Fruit fly (Drosophila melanogaster): ENCODE measurements around the gene Nrt.

The Nrt gene

DNA sequence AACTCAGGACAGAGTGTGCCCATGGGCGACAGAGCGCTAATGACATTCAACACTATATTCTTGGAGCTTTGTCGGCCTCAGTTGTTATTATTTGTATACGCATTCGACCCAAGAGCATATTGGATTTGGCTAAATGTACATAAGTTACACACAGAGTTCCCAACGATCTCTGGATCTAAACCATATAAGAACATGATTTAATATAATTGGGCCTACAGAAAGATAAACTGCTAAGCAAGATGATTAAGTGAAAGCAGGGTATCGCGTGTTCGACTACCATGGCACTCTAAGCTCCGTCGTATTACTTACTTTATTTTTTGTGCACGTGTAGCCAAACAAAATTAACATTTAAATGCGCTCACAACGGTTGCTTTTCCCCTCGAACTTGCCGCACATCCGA, 5.6 kb upstream of the Nrt start (continued):
- TF ChIP-seq peb (GFP tag; IDR thresholded peaks at IDR 0.05), result no peak
- no peak for TF ChIP-seq Dip3 (GFP tag; optimal IDR thresholded peaks at IDR 0.05)
- TF ChIP-seq pros (GFP tag; optimal IDR thresholded peaks at IDR 0.05), result no peak
- peak; percentile 12 for TF ChIP-seq CG30431 (GFP tag; optimal IDR thresholded peaks at IDR 0.05)
- peak; percentile 35 for TF ChIP-seq lilli (GFP tag; optimal IDR thresholded peaks at IDR 0.05)
- TF ChIP-seq Ptx1 (GFP tag; IDR thresholded peaks at IDR 0.05), result peak; percentile 43; the same call in 1 of the 2 replicates
- TF ChIP-seq CG17361 (GFP tag; IDR thresholded peaks at IDR 0.05), result no peak
- TF ChIP-seq CG14710 (tag; optimal IDR thresholded peaks at IDR 0.05), result peak; percentile 9
- no peak for TF ChIP-seq scrt (GFP tag; optimal IDR thresholded peaks at IDR 0.05)
- no peak for TF ChIP-seq CG7786 (GFP tag; optimal IDR thresholded peaks at IDR 0.05)
- no peak for TF ChIP-seq tin (GFP tag; optimal IDR thresholded peaks at IDR 0.05)
- TF ChIP-seq zfh2 (GFP tag; optimal IDR thresholded peaks at IDR 0.05), result no peak
- peak; percentile 28 for TF ChIP-seq NfI (GFP tag; optimal IDR thresholded peaks at IDR 0.05)
- peak; percentile 59 for TF ChIP-seq CG10979 (tag; optimal IDR thresholded peaks at IDR 0.05)
- peak; percentile 47 for TF ChIP-seq CG12391 (tag; optimal IDR thresholded peaks at IDR 0.05)
- no peak for TF ChIP-seq CG8478 (optimal IDR thresholded peaks at IDR 0.05)
- TF ChIP-seq Ets97D (GFP tag; optimal IDR thresholded peaks at IDR 0.05), result no peak
- no peak for TF ChIP-seq Jarid2 (GFP tag; optimal IDR thresholded peaks at IDR 0.05)
- peak; percentile 0 for TF ChIP-seq CG12659 (GFP tag; optimal IDR thresholded peaks at IDR 0.05)
- no peak for TF ChIP-seq CG11696 (GFP tag; IDR thresholded peaks at IDR 0.05)
- TF ChIP-seq CG31441 (GFP tag; IDR thresholded peaks at IDR 0.05), result peak; percentile 55
- no peak for TF ChIP-seq Hand (GFP tag; optimal IDR thresholded peaks at IDR 0.05)
- TF ChIP-seq CG6813 (GFP tag; optimal IDR thresholded peaks at IDR 0.05), result no peak
- no peak for TF ChIP-seq dimm (GFP tag; IDR thresholded peaks at IDR 0.05)
- TF ChIP-seq Fer3 (tag; optimal IDR thresholded peaks at IDR 0.05), result peak; percentile 5
- peak; percentile 46 for TF ChIP-seq H2.0 (GFP tag; IDR thresholded peaks at IDR 0.05)
- TF ChIP-seq CG9876 (GFP tag; optimal IDR thresholded peaks at IDR 0.05), result no peak
- TF ChIP-seq Scr (GFP tag; IDR thresholded peaks at IDR 0.05; ENCODE audit: partially characterized antibody), result no peak
- peak; percentile 48; the same call in 1 of the 2 replicates for TF ChIP-seq lmd (GFP tag; IDR thresholded peaks at IDR 0.05)
- TF ChIP-seq sima (GFP tag; optimal IDR thresholded peaks at IDR 0.05), result no peak
- no peak for TF ChIP-seq CG6272 (GFP tag; IDR thresholded peaks at IDR 0.05)
- no peak for TF ChIP-seq btn (GFP tag; optimal IDR thresholded peaks at IDR 0.05)
- no peak for TF ChIP-seq Camta (GFP tag; optimal IDR thresholded peaks at IDR 0.05)
- no peak for TF ChIP-seq Gug (GFP tag; IDR thresholded peaks at IDR 0.05)
- no peak for TF ChIP-seq abd-A (tag; optimal IDR thresholded peaks at IDR 0.05)
- TF ChIP-seq CG4854 (GFP tag; optimal IDR thresholded peaks at IDR 0.05), result no peak
- TF ChIP-seq HLH3B (GFP tag; IDR thresholded peaks at IDR 0.05), result no peak
- TF ChIP-seq gfzf (GFP tag; optimal IDR thresholded peaks at IDR 0.05), result no peak
- no peak for TF ChIP-seq ro (GFP tag; IDR thresholded peaks at IDR 0.05)
- TF ChIP-seq tll (GFP tag; optimal IDR thresholded peaks at IDR 0.05), result no peak
- no peak for TF ChIP-seq unc-4 (GFP tag; IDR thresholded peaks at IDR 0.05; ENCODE audit: partially characterized antibody)
- peak; percentile 26 for TF ChIP-seq CG8924 (tag; optimal IDR thresholded peaks at IDR 0.05)
- TF ChIP-seq PHDP (tag; optimal IDR thresholded peaks at IDR 0.05), result peak; percentile 45
- TF ChIP-seq CG33557 (GFP tag; optimal IDR thresholded peaks at IDR 0.05), result no peak
- no peak for TF ChIP-seq cad (GFP tag; optimal IDR thresholded peaks at IDR 0.05)
- peak; percentile 51 for TF ChIP-seq Ssrp (tag; optimal IDR thresholded peaks at IDR 0.05)
- TF ChIP-seq CG18262 (tag; optimal IDR thresholded peaks at IDR 0.05), result peak; percentile 57
- peak; percentile 33 for TF ChIP-seq CoRest (tag; optimal IDR thresholded peaks at IDR 0.05)
- TF ChIP-seq CG10147 (GFP tag; optimal IDR thresholded peaks at IDR 0.05), result no peak
- no peak for TF ChIP-seq CG6254 (GFP tag; optimal IDR thresholded peaks at IDR 0.05)
- no peak for TF ChIP-seq CG1233 (GFP tag; optimal IDR thresholded peaks at IDR 0.05)

Measured in whole organism, embryonic.